Worm (Caenorhabditis elegans): ENCODE data around the gene mrpl-30.

DNA sequence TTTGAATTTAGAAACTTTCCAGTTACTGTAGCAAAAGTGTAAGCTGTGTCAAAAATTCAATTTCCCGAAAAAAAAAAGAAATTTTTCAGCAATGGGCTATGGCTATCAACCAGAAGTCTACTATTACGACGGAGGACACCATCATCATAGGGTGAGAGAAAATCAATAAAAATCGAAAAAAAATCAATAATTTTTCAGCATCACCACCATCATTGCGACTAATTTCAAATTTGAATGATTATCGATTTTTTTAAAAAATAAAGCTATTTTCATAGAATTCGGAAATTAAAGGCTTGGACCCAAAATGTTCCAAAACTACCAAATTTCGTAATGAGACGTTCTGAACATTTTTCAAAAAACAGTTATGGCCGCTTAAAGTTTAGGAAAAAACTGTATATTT lies 12.9 kb upstream of the mrpl-30 start:
- TF ChIP-seq him-1 (tag; optimal IDR thresholded peaks at IDR 0.05) (no peak), dao-5 (tag; optimal IDR thresholded peaks at IDR 0.05) (no peak)

Data from whole organism, L4/young adult.